Worm (Caenorhabditis elegans): ENCODE measurements around the gene F54E12.2.
A peak's percentile ranks its signal among the peaks of the same experiment; 100 is the strongest.

The F54E12.2 gene

ce11 chrIV:11371645-11372044 is 34.7 kb upstream of the F54E12.2 start, which contains the start of gene sec-31:
Gene sec-31, minus strand, starts transcription at chrIV:11371792.
- no peak for TF ChIP-seq ces-1 (GFP tag; optimal IDR thresholded peaks at IDR 0.05)
- TF ChIP-seq hlh-1 (tag; optimal IDR thresholded peaks at IDR 0.05), result peak; percentile 77

ce11 chrIV:11363806-11364562 is 27.0 kb upstream of the F54E12.2 start:
- TF ChIP-seq ztf-11 (tag; optimal IDR thresholded peaks at IDR 0.05), result no peak
- TF ChIP-seq ham-2 (GFP tag; optimal IDR thresholded peaks at IDR 0.05), result peak; percentile 59
- TF ChIP-seq ces-1 (GFP tag; optimal IDR thresholded peaks at IDR 0.05), result peak; percentile 35

- TF ChIP-seq unc-62 (GFP tag; optimal IDR thresholded peaks at IDR 0.05) (no peak), snpc-4 (tag; optimal IDR thresholded peaks at IDR 0.05) (no peak), cnd-1 (tag; optimal IDR thresholded peaks at IDR 0.05) (no peak), sptf-1 (tag; optimal IDR thresholded peaks at IDR 0.05) (no peak), ham-2 (GFP tag; optimal IDR thresholded peaks at IDR 0.05) (no peak), elt-3 (tag; optimal IDR thresholded peaks at IDR 0.05) (no peak), sem-2 (GFP tag; optimal IDR thresholded peaks at IDR 0.05) (no peak), nhr-2 (tag; optimal IDR thresholded peaks at IDR 0.05) (no peak), hlh-1 (tag; optimal IDR thresholded peaks at IDR 0.05) (no peak), lin-32 (GFP tag; optimal IDR thresholded peaks at IDR 0.05) (no peak), ces-1 (GFP tag; optimal IDR thresholded peaks at IDR 0.05) (no peak), bed-3 (GFP tag; optimal IDR thresholded peaks at IDR 0.05) (no peak), lsy-2 (tag; optimal IDR thresholded peaks at IDR 0.05) (no peak), nhr-237 (tag; optimal IDR thresholded peaks at IDR 0.05) (no peak), unc-39 (tag; optimal IDR thresholded peaks at IDR 0.05) (no peak), ceh-39 (tag; optimal IDR thresholded peaks at IDR 0.05) (no peak), ztf-11 (tag; optimal IDR thresholded peaks at IDR 0.05) (no peak), ceh-43 (GFP tag; optimal IDR thresholded peaks at IDR 0.05) (no peak), flh-1 (GFP tag; optimal IDR thresholded peaks at IDR 0.05) (no peak), mls-2 (tag; optimal IDR thresholded peaks at IDR 0.05) (no peak)
Observed at ce11 chrIV:11361409-11361808, 24.4 kb upstream of the F54E12.2 start, which contains the start of gene T01G1.4. Gene T01G1.4, minus strand, starts transcription at chrIV:11361509.

- no peak for TF ChIP-seq lin-32 (GFP tag; optimal IDR thresholded peaks at IDR 0.05)
- TF ChIP-seq snpc-4 (tag; optimal IDR thresholded peaks at IDR 0.05), result no peak
- no peak for TF ChIP-seq unc-39 (tag; optimal IDR thresholded peaks at IDR 0.05)
- TF ChIP-seq mep-1 (tag; optimal IDR thresholded peaks at IDR 0.05), result no peak
- no peak for TF ChIP-seq mls-2 (tag; optimal IDR thresholded peaks at IDR 0.05)
- TF ChIP-seq ceh-43 (GFP tag; optimal IDR thresholded peaks at IDR 0.05), result no peak
Observed at ce11 chrIV:11359769-11360168, 22.8 kb upstream of the F54E12.2 start, which contains the start of gene klp-12. Gene klp-12, minus strand, starts transcription at chrIV:11359869.

- no peak for TF ChIP-seq nhr-2 (tag; optimal IDR thresholded peaks at IDR 0.05)
- no peak for TF ChIP-seq nhr-12 (tag; optimal IDR thresholded peaks at IDR 0.05)
- TF ChIP-seq unc-120 (tag; optimal IDR thresholded peaks at IDR 0.05; ENCODE audit: poor library complexity, severe bottlenecking), result peak; percentile 83
- TF ChIP-seq ztf-11 (tag; optimal IDR thresholded peaks at IDR 0.05), result no peak
- TF ChIP-seq unc-62 (GFP tag; optimal IDR thresholded peaks at IDR 0.05), result peak; percentile 55
- TF ChIP-seq mls-2 (tag; optimal IDR thresholded peaks at IDR 0.05), result no peak
- no peak for TF ChIP-seq lin-32 (GFP tag; optimal IDR thresholded peaks at IDR 0.05)
- TF ChIP-seq ceh-43 (GFP tag; optimal IDR thresholded peaks at IDR 0.05), result no peak
- TF ChIP-seq bed-3 (GFP tag; optimal IDR thresholded peaks at IDR 0.05), result no peak
- TF ChIP-seq unc-39 (tag; optimal IDR thresholded peaks at IDR 0.05), result no peak
- TF ChIP-seq zip-8 (tag; optimal IDR thresholded peaks at IDR 0.05), result no peak
- no peak for TF ChIP-seq M03D4.4 (tag; optimal IDR thresholded peaks at IDR 0.05)
- no peak for TF ChIP-seq ceh-83 (GFP tag; optimal IDR thresholded peaks at IDR 0.05)
- no peak for TF ChIP-seq lsy-2 (tag; optimal IDR thresholded peaks at IDR 0.05)
- no peak for TF ChIP-seq lin-13 (tag; optimal IDR thresholded peaks at IDR 0.05)
- no peak for TF ChIP-seq flh-1 (GFP tag; optimal IDR thresholded peaks at IDR 0.05)
- no peak for TF ChIP-seq ham-2 (GFP tag; optimal IDR thresholded peaks at IDR 0.05)
Observed at ce11 chrIV:11353946-11354458, 17.0 kb upstream of the F54E12.2 start, which contains the start of gene T01G1.2. Gene T01G1.2, plus strand, starts transcription at chrIV:11354408.

ce11 chrIV:11352768-11353167 is 15.8 kb upstream of the F54E12.2 start:
- no peak for TF ChIP-seq unc-39 (tag; optimal IDR thresholded peaks at IDR 0.05)
- no peak for TF ChIP-seq ceh-83 (GFP tag; optimal IDR thresholded peaks at IDR 0.05)
- no peak for TF ChIP-seq pha-4 (tag; optimal IDR thresholded peaks at IDR 0.05)
- TF ChIP-seq flh-1 (GFP tag; optimal IDR thresholded peaks at IDR 0.05), result no peak
- TF ChIP-seq mep-1 (tag; optimal IDR thresholded peaks at IDR 0.05), result no peak
- TF ChIP-seq nhr-76 (tag; optimal IDR thresholded peaks at IDR 0.05), result no peak
- TF ChIP-seq blmp-1 (tag; optimal IDR thresholded peaks at IDR 0.05), result no peak
- no peak for TF ChIP-seq sem-2 (GFP tag; optimal IDR thresholded peaks at IDR 0.05)
- TF ChIP-seq mab-5 (tag; optimal IDR thresholded peaks at IDR 0.05), result no peak
- no peak for TF ChIP-seq ham-2 (GFP tag; optimal IDR thresholded peaks at IDR 0.05)

Measured in whole organism, mixed stage, embryonic.